Worm (Caenorhabditis elegans) whole organism, L2 larva: Measurements from ENCODE around the gene gsto-2.

Source experiments
- F13H6.1 ChIP-seq: sonication (generic microtip); optimal IDR thresholded peaks from 2 replicates; lab custom pipeline; 2016; ENCODE audit warnings: missing genetic modification characterization, missing compliant biosample characterization
- R02D3.7 ChIP-seq: fragments of 150-350 bp; optimal IDR thresholded peaks from 2 replicates; lab custom pipeline; 2014; ENCODE audit warnings: missing biosample characterization, missing genetic modification characterization
- Y55F3AM.14 ChIP-seq: fragments of 200-800 bp; sonication (Bioruptor generic); optimal IDR thresholded peaks from 2 replicates; lab custom pipeline; 2018; ENCODE audit warnings: mild to moderate bottlenecking, missing genetic modification characterization, missing compliant biosample characterization
- ZK546.5 ChIP-seq: sonication (generic microtip); optimal IDR thresholded peaks from 2 replicates; lab custom pipeline; 2017; ENCODE audit warnings: missing biosample characterization, missing genetic modification characterization
- alr-1 ChIP-seq: fragments of 150-350 bp; optimal IDR thresholded peaks from 2 replicates; lab custom pipeline; 2014; ENCODE audit warnings: missing biosample characterization, missing genetic modification characterization
- aly-2 ChIP-seq: fragments of 150-350 bp; optimal IDR thresholded peaks from 2 replicates; lab custom pipeline; 2014; ENCODE audit warnings: missing biosample characterization, missing genetic modification characterization
- ama-1 ChIP-seq: fragments of 150-350 bp; optimal IDR thresholded peaks from 2 replicates; lab custom pipeline; 2018; ENCODE audit warnings: inconsistent platforms
- blmp-1 ChIP-seq: sonication (generic microtip); optimal IDR thresholded peaks from 2 replicates; lab custom pipeline; 2017; ENCODE audit warnings: missing genetic modification characterization, mild to moderate bottlenecking, missing compliant biosample characterization, antibody characterized with exemption, moderate library complexity; ENCODE audit not compliant: insufficient read depth
- ceh-16 ChIP-seq: fragments of 150-350 bp; optimal IDR thresholded peaks from 2 replicates; lab custom pipeline; 2014; ENCODE audit warnings: missing biosample characterization, missing genetic modification characterization
- ceh-82 ChIP-seq: fragments of 150-350 bp; optimal IDR thresholded peaks from 2 replicates; lab custom pipeline; 2014; ENCODE audit warnings: missing biosample characterization, missing genetic modification characterization
- crh-2 ChIP-seq: sonication (generic microtip); optimal IDR thresholded peaks from 2 replicates; lab custom pipeline; 2017; ENCODE audit warnings: missing biosample characterization, missing genetic modification characterization
- dmd-4 ChIP-seq: sonication (generic microtip); optimal IDR thresholded peaks from 2 replicates; lab custom pipeline; 2017; ENCODE audit warnings: missing biosample characterization, missing genetic modification characterization
- elt-3 ChIP-seq: sonication (generic microtip); optimal IDR thresholded peaks from 2 replicates; lab custom pipeline; 2017; ENCODE audit warnings: missing biosample characterization, missing genetic modification characterization
- lin-11 ChIP-seq: fragments of 150-350 bp; sonication (generic microtip); optimal IDR thresholded peaks from 2 replicates; lab custom pipeline; 2014; ENCODE audit warnings: missing biosample characterization, missing genetic modification characterization, inconsistent platforms, mixed read lengths
- lin-13 ChIP-seq: fragments of 150-350 bp; optimal IDR thresholded peaks from 2 replicates; lab custom pipeline; 2014; ENCODE audit warnings: missing biosample characterization, missing genetic modification reagents, missing genetic modification characterization
- lin-39 ChIP-seq: fragments of 150-350 bp; optimal IDR thresholded peaks from 2 replicates; lab custom pipeline; 2014; ENCODE audit warnings: missing biosample characterization, missing genetic modification reagents, missing genetic modification characterization
- lsy-2 ChIP-seq, 2 experiments: fragments of 150-350 bp in 1 of 2; sonication (generic microtip) in 1 of 2; optimal IDR thresholded peaks; 2 replicates each; lab custom pipeline; 2014 to 2017; ENCODE audit warnings: missing biosample characterization in 2 of 2, missing genetic modification characterization in 2 of 2
- mab-5 ChIP-seq: fragments of 150-350 bp; optimal IDR thresholded peaks from 2 replicates; lab custom pipeline; 2014; ENCODE audit warnings: missing biosample characterization, missing genetic modification characterization
- mbf-1 ChIP-seq: sonication (generic microtip); optimal IDR thresholded peaks from 2 replicates; lab custom pipeline; 2017; ENCODE audit warnings: missing biosample characterization, missing genetic modification characterization
- mdl-1 ChIP-seq, 2 experiments: fragments of 150-350 bp in 1 of 2; sonication (generic microtip) in 1 of 2; optimal IDR thresholded peaks; 2 replicates each; lab custom pipeline; 2017; ENCODE audit warnings: missing biosample characterization in 2 of 2, missing genetic modification characterization in 2 of 2
- nhr-11 ChIP-seq: fragments of 150-350 bp; optimal IDR thresholded peaks from 2 replicates; lab custom pipeline; 2014; ENCODE audit warnings: missing biosample characterization, missing genetic modification characterization
- nhr-12 ChIP-seq: fragments of 150-350 bp; optimal IDR thresholded peaks from 2 replicates; lab custom pipeline; 2014; ENCODE audit warnings: missing biosample characterization, missing genetic modification characterization
- nhr-21 ChIP-seq: fragments of 150-350 bp; optimal IDR thresholded peaks from 2 replicates; lab custom pipeline; 2014; ENCODE audit warnings: missing biosample characterization, missing genetic modification characterization
- nhr-23 ChIP-seq: fragments of 150-350 bp; optimal IDR thresholded peaks from 2 replicates; lab custom pipeline; 2014; ENCODE audit warnings: missing biosample characterization, missing genetic modification reagents, missing genetic modification characterization
- nhr-237 ChIP-seq: fragments of 150-350 bp; optimal IDR thresholded peaks from 2 replicates; lab custom pipeline; 2014; ENCODE audit warnings: missing biosample characterization, missing genetic modification characterization
- nhr-6 ChIP-seq: fragments of 150-350 bp; optimal IDR thresholded peaks from 2 replicates; lab custom pipeline; 2014; ENCODE audit warnings: missing biosample characterization, missing genetic modification characterization
- nhr-77 ChIP-seq: fragments of 150-350 bp; optimal IDR thresholded peaks from 2 replicates; lab custom pipeline; 2014; ENCODE audit warnings: missing biosample characterization, missing genetic modification characterization
- peb-1 ChIP-seq: fragments of 150-350 bp; optimal IDR thresholded peaks from 2 replicates; lab custom pipeline; 2014; ENCODE audit warnings: missing biosample characterization, missing genetic modification characterization
- sem-4 ChIP-seq: fragments of 150-350 bp; optimal IDR thresholded peaks from 2 replicates; lab custom pipeline; 2014; ENCODE audit warnings: missing biosample characterization, missing genetic modification reagents, missing genetic modification characterization
- skn-1 ChIP-seq: sonication (generic microtip); optimal IDR thresholded peaks from 2 replicates; lab custom pipeline; 2017; ENCODE audit warnings: missing biosample characterization, missing genetic modification characterization
- sma-3 ChIP-seq: sonication (generic microtip); optimal IDR thresholded peaks from 2 replicates; lab custom pipeline; 2016; ENCODE audit warnings: missing genetic modification reagents, missing genetic modification characterization, missing compliant biosample characterization
- sma-9 ChIP-seq, 2 experiments: fragments of 150-350 bp in 1 of 2; sonication (generic microtip) in 1 of 2; optimal IDR thresholded peaks; 2 replicates each; lab custom pipeline; 2014 to 2016; ENCODE audit warnings: missing genetic modification characterization in 2 of 2, mild to moderate bottlenecking in 1 of 2, missing biosample characterization in 1 of 2, missing compliant biosample characterization in 1 of 2, missing genetic modification reagents in 1 of 2, moderate library complexity in 1 of 2
- snpc-4 ChIP-seq: fragments of 150-350 bp; optimal IDR thresholded peaks from 2 replicates; lab custom pipeline; 2014; ENCODE audit warnings: missing biosample characterization, missing genetic modification characterization
- unc-39 ChIP-seq: fragments of 150-350 bp; optimal IDR thresholded peaks from 2 replicates; lab custom pipeline; 2014; ENCODE audit warnings: missing biosample characterization, missing genetic modification characterization
- unc-55 ChIP-seq: fragments of 150-350 bp; sonication (generic microtip); optimal IDR thresholded peaks from 3 replicates; lab custom pipeline; 2014; ENCODE audit warnings: missing biosample characterization, missing genetic modification reagents, missing genetic modification characterization
- unc-62 ChIP-seq: fragments of 150-350 bp; optimal IDR thresholded peaks from 2 replicates; lab custom pipeline; 2014; ENCODE audit warnings: missing biosample characterization, missing genetic modification reagents, missing genetic modification characterization
- zag-1 ChIP-seq: fragments of 150-350 bp; optimal IDR thresholded peaks from 2 replicates; lab custom pipeline; 2014; ENCODE audit warnings: missing biosample characterization, missing genetic modification characterization
- ztf-1 ChIP-seq: fragments of 200-800 bp; sonication (Bioruptor generic); conservative IDR thresholded peaks from 2 replicates; pipeline ENCODE4 v1.3.6; 2022; ENCODE audit warnings: missing genetic modification characterization, missing compliant biosample characterization
- ztf-4 ChIP-seq: fragments of 150-350 bp; optimal IDR thresholded peaks from 2 replicates; lab custom pipeline; 2014; ENCODE audit warnings: missing biosample characterization, missing genetic modification characterization

gsto-2 gene

ce11 chrIII:8534647-8535181 is 19.9 kb upstream of the gsto-2 start, which contains the start of gene trp-1:
Gene trp-1 (plus strand): TSS chrIII:8535131.
- TF ChIP-seq R02D3.7 (tag; lab: Kevin White, UChicago) (no peak), ztf-4 (tag; lab: Kevin White, UChicago) (no peak), dmd-4 (tag; lab: Kevin White, UChicago) (no peak), lin-11 (tag; lab: Kevin White, UChicago) (no peak), lin-13 (GFP tag; lab: Kevin White, UChicago) (no peak), unc-39 (tag; lab: Kevin White, UChicago) (no peak), nhr-23 (tag; lab: Kevin White, UChicago) (no peak)

- no peak for TF ChIP-seq mdl-1 (tag; optimal IDR thresholded peaks at IDR 0.05; lab: Kevin White, UChicago)
- no peak for TF ChIP-seq nhr-12 (tag; lab: Kevin White, UChicago)
- no peak for TF ChIP-seq nhr-237 (tag; lab: Kevin White, UChicago)
- TF ChIP-seq lin-39 = no peak
- no peak for TF ChIP-seq nhr-11 (tag; lab: Kevin White, UChicago)
- TF ChIP-seq elt-3 = no peak
- no peak for TF ChIP-seq nhr-21
- no peak for TF ChIP-seq sma-3 (GFP tag; lab: Kevin White, UChicago)
- TF ChIP-seq unc-55 (GFP tag; lab: Kevin White, UChicago) = no peak
- TF ChIP-seq dmd-4 (tag; lab: Kevin White, UChicago) = no peak
- no peak for TF ChIP-seq sem-4 (tag; lab: Kevin White, UChicago)
- no peak for TF ChIP-seq blmp-1
- TF ChIP-seq ceh-16 (tag; lab: Kevin White, UChicago) = no peak
- no peak for TF ChIP-seq R02D3.7 (tag; lab: Kevin White, UChicago)
- TF ChIP-seq F13H6.1 = no peak
- no peak for TF ChIP-seq ztf-4 (tag; lab: Kevin White, UChicago)
- no peak for TF ChIP-seq alr-1
- TF ChIP-seq peb-1 (tag; lab: Kevin White, UChicago) = no peak
- no peak for TF ChIP-seq sma-9 (GFP tag; optimal IDR thresholded peaks at IDR 0.05; lab: Kevin White, UChicago)
- no peak for TF ChIP-seq sma-9 (tag; optimal IDR thresholded peaks at IDR 0.05; lab: Kevin White, UChicago)
- TF ChIP-seq lsy-2 (tag; optimal IDR thresholded peaks at IDR 0.05; lab: Kevin White, UChicago) = no peak
Measured at ce11 chrIII:8535445-8535844, 19.1 kb upstream of the gsto-2 start.

ce11 chrIII:8545515-8545914 is 9.1 kb upstream of the gsto-2 start, which contains the start of gene ZC21.6:
Gene ZC21.6 (minus strand): TSS chrIII:8545615.
- TF ChIP-seq F13H6.1 (no peak), nhr-6 (tag; lab: Kevin White, UChicago) (no peak), dmd-4 (tag; lab: Kevin White, UChicago) (no peak), snpc-4 (tag; lab: Kevin White, UChicago) (no peak), sma-3 (GFP tag; lab: Kevin White, UChicago) (no peak)

ce11 chrIII:8551705-8552104 is 2.9 kb upstream of the gsto-2 start:
- no peak for TF ChIP-seq nhr-23 (tag; lab: Kevin White, UChicago)
- TF ChIP-seq sma-9 (GFP tag; optimal IDR thresholded peaks at IDR 0.05; lab: Kevin White, UChicago) = no peak
- no peak for TF ChIP-seq sma-9 (tag; optimal IDR thresholded peaks at IDR 0.05; lab: Kevin White, UChicago)
- TF ChIP-seq aly-2 (tag; lab: Kevin White, UChicago) = no peak
- no peak for TF ChIP-seq alr-1
- TF ChIP-seq nhr-12 (tag; lab: Kevin White, UChicago) = no peak
- TF ChIP-seq ama-1 = no peak
- TF ChIP-seq ztf-4 (tag; lab: Kevin White, UChicago) = no peak
- TF ChIP-seq ztf-1 (GFP tag; lab: Robert Waterston, UW) = no peak
- no peak for TF ChIP-seq R02D3.7 (tag; lab: Kevin White, UChicago)
- no peak for TF ChIP-seq nhr-21
- no peak for TF ChIP-seq sma-3 (GFP tag; lab: Kevin White, UChicago)
- no peak for TF ChIP-seq lin-39
- no peak for TF ChIP-seq skn-1 (tag; lab: Kevin White, UChicago)
- no peak for TF ChIP-seq lsy-2 (tag; optimal IDR thresholded peaks at IDR 0.05; lab: Kevin White, UChicago)
- TF ChIP-seq peb-1 (tag; lab: Kevin White, UChicago) = no peak

DNA sequence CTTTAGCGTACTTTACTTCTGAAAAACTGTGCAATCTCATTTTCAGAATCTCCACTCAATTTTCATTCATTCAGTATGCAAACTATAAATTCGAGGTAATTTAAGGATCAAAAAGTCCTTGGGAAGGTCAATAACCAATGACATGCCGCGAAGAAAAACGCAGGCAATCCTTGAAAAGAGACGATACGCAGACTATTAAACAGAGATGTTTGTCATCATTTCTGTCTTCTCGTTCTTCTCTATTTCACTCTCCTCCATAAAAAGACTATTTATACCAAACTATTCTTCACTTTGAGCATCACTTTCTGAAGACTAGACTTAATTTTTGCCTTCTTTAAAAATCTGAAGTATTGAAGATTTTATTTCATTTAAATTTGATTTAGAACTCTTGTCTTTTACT is 2.4 kb upstream of the gsto-2 start, which contains the start of gene C02D5.4:
Gene C02D5.4 (plus strand): TSS at position 41 of the 400 bp plus-strand sequence.
- TF ChIP-seq nhr-12 (tag; lab: Kevin White, UChicago) (no peak), unc-55 (GFP tag; lab: Kevin White, UChicago) (peak; percentile 21), zag-1 (tag; lab: Kevin White, UChicago) (no peak), alr-1 (no peak), ceh-82 (tag; lab: Kevin White, UChicago) (no peak), ztf-1 (GFP tag; lab: Robert Waterston, UW) (no peak), ZK546.5 (no peak), mbf-1 (no peak), lin-39 (no peak), dmd-4 (tag; lab: Kevin White, UChicago) (no peak), ztf-4 (tag; lab: Kevin White, UChicago) (no peak), blmp-1 (no peak), aly-2 (tag; lab: Kevin White, UChicago) (no peak), unc-39 (tag; lab: Kevin White, UChicago) (no peak), nhr-11 (tag; lab: Kevin White, UChicago) (no peak), snpc-4 (tag; lab: Kevin White, UChicago) (no peak), nhr-77 (tag; lab: Kevin White, UChicago) (no peak), crh-2 (tag; lab: Kevin White, UChicago) (no peak), unc-62 (GFP tag; lab: Kevin White, UChicago) (no peak), skn-1 (tag; lab: Kevin White, UChicago) (peak; percentile 99), nhr-6 (tag; lab: Kevin White, UChicago) (no peak), mab-5 (no peak), R02D3.7 (tag; lab: Kevin White, UChicago) (no peak), sma-9 (GFP tag; optimal IDR thresholded peaks at IDR 0.05; lab: Kevin White, UChicago) (peak; percentile 53), sma-9 (tag; optimal IDR thresholded peaks at IDR 0.05; lab: Kevin White, UChicago) (no peak), Y55F3AM.14 (GFP tag; lab: Kevin White, UChicago) (no peak), elt-3 (no peak), nhr-237 (tag; lab: Kevin White, UChicago) (no peak), lin-13 (GFP tag; lab: Kevin White, UChicago) (no peak)
